Worm (Caenorhabditis elegans) whole organism, dauer: ENCODE data around the gene zipt-2.3.

Experiments used
- unc-62 ChIP-seq: sonication (generic microtip); optimal IDR thresholded peaks from 2 replicates; lab custom pipeline; 2017; ENCODE audit warnings: missing biosample characterization, missing genetic modification reagents, missing genetic modification characterization

The zipt-2.3 gene

DNA sequence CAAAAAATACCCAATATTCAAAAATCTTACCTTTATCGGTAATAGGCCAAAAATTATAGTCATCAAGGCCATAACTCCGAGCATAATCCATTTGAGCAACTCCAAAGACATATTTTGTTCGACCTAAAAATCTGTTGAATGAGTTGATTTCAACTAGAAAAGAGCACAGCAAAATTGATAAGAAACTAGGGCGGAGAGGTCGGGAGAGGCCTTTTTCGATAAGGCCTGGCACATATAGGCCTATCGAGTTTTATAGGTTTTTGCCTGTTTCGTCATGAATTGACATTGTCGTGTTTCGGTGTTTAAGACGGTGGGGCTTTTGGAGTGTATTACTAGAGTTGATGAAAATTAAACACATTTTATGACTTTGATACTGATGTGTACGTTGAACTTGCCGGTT lies at the start of gene zipt-2.3:
Gene zipt-2.3 (minus strand): TSS at position 147 of the 400 bp plus-strand sequence.
- no peak for TF ChIP-seq unc-62 (GFP tag; lab: Kevin White, UChicago)

ce11 chrII:13763009-13763468 lies 47.4 kb upstream of the zipt-2.3 start, which contains the start of gene arrd-11:
Gene arrd-11 (plus strand): TSS chrII:13763418.
- TF ChIP-seq unc-62 (GFP tag; lab: Kevin White, UChicago) = no peak

DNA sequence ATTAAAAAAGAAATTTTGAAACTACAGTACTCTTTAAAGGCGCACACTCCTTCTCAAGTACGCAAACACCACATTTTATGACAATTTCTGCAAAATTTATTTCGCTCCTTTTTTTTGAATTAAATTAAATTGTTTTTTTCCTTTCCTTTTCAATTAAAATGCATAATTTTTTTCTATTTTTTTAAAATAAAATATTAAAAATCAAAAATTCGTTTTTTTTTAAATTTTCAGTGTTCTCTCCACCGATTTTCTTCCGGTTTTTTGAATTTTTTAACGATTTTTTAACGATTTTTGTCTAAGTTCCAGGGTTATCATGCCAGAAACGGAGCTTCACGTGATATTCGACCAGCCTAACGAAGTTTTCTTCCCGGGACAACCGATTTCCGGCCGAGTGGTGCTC lies 42.4 kb upstream of the zipt-2.3 start, which contains the start of gene arrd-13:
Gene arrd-13 (plus strand): TSS at position 301 of the 400 bp plus-strand sequence.
- no peak for TF ChIP-seq unc-62 (GFP tag; lab: Kevin White, UChicago)

DNA sequence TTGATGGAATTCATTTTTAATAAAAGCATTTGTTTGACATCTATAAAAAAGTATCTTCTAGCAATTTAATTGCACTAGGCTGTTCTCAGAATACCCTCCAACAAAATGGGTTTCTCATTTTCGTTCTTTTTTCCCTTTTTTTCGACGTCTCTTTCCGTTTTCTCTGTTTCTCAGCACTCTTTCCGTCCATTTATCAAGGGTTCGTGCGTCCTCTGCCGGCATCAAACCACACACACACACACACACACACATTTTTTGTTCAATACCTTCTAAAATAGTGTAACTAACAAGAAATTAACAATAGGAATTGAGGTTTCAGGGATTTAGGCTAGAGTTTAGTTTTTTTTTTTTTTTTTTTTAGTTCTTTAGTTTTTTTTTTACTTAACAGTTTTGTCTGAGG lies 40.6 kb upstream of the zipt-2.3 start:
- no peak for TF ChIP-seq unc-62 (GFP tag; lab: Kevin White, UChicago)

- TF ChIP-seq unc-62 (GFP tag; lab: Kevin White, UChicago) = no peak
These were observed 36.3 kb upstream of the zipt-2.3 start, which contains the start of gene arrd-14 for ce11 chrII:13752016-13752415. Gene arrd-14 (plus strand): TSS chrII:13752316.

DNA sequence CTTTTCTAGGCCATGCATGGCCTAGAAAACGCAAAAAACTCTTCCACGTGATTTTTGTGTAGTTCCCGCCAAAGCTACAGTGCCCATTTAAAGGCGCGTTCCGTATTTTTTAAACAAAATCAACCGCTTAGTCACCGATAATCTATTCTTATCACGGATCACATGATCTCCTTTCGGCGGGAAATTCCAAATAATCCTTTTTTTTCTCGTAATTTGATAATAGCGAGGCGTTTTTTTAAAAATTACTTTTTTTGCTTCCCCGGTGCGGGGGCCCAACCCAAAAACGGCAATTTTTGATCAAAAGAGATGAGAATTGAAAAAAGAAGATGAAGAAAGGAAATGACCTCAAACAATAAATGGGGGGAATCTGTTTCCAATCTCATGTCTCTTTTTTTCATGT lies 35.4 kb upstream of the zipt-2.3 start:
- TF ChIP-seq unc-62 (GFP tag; lab: Kevin White, UChicago) = no peak

ce11 chrII:13750128-13750527 lies 34.4 kb upstream of the zipt-2.3 start:
- TF ChIP-seq unc-62 (GFP tag; lab: Kevin White, UChicago) = no peak

DNA sequence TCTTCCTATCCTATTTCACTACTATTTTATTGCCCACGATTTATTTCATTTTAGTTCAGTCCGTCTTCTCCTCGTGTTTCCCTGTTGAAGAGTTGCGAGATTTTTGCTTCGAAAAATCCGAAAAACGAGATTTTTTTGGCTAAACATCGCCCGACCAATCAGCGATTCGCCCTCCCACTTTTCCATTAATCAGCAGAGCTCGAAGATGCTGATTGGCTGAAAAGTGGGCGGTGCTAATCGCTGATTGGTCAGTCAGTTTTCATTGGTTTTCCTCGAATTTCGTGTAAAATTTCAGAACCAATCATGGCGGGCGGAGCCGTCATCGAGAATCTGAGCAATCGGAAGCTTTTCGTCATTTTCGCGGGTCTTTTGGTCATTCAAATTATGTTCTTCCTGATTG lies 25.8 kb upstream of the zipt-2.3 start, which contains the start of gene mig-14:
Gene mig-14 (plus strand): TSS at position 290 of the 400 bp plus-strand sequence.
- no peak for TF ChIP-seq unc-62 (GFP tag; lab: Kevin White, UChicago)

DNA sequence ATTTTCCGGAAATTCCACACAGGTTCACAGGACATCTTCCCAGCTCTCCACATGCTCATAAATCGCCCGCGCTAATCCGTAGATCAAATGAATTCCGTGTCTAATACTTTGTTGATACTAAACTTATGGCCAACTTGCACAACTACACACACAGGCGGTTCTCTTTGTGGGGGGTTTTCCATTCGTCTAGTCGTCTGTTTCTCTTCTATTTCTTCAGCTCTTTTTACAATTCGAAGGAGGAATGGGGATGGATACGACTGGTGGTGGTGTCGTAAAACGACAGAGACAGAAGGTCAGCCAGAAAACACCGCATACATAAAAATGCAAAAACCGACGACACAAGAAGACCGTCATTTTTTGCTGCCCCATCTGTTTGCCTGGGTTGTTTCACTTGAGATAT lies 23.7 kb upstream of the zipt-2.3 start:
- no peak for TF ChIP-seq unc-62 (GFP tag; lab: Kevin White, UChicago)

ce11 chrII:13737751-13738525 lies 22.3 kb upstream of the zipt-2.3 start:
- TF ChIP-seq unc-62 (GFP tag; lab: Kevin White, UChicago) = no peak

DNA sequence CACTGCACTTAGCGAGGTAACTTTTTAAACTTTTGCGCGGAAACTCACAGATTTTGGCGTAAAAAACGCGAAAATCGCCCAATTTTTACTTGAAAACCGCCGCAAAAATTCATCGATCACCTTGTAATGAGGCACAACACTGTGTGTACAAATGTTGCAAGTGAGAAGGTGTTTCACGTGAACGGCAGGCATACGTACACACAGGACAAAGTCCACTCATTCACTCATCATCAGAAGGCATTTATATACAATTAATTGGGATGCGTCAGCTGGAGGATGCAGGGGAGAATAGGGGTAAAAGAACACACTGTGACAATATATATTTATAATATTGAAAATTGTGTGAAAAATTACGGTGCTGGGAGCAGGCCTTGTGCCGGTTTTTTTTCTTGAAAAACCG lies 21.2 kb upstream of the zipt-2.3 start:
- no peak for TF ChIP-seq unc-62 (GFP tag; lab: Kevin White, UChicago)

ce11 chrII:13736089-13736488 lies 20.4 kb upstream of the zipt-2.3 start, which contains the start of gene R06B9.5:
Gene R06B9.5 (plus strand): TSS chrII:13736320.
- TF ChIP-seq unc-62 (GFP tag; lab: Kevin White, UChicago) = no peak

DNA sequence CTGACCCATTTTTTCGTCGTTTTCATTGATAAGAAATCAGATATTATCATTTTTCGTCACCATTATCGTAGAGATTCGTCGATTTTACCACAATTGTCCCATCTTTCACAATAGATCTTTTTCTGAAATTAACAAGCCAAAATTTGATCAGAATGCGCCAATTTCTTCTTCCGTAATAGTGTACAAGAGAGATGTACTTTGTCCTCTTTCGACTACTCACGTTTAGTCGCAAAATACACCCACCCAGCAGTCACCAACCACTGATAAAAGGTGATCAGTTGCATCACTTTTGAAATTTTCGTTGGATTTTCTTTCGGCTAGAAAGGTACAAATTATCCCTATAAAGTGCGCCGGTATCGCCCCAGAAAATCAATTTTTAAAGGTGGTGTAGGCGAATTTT lies 16.9 kb upstream of the zipt-2.3 start:
- no peak for TF ChIP-seq unc-62 (GFP tag; lab: Kevin White, UChicago)

- no peak for TF ChIP-seq unc-62 (GFP tag; lab: Kevin White, UChicago)
These were observed 16.5 kb upstream of the zipt-2.3 start for ce11 chrII:13732146-13732545.

DNA sequence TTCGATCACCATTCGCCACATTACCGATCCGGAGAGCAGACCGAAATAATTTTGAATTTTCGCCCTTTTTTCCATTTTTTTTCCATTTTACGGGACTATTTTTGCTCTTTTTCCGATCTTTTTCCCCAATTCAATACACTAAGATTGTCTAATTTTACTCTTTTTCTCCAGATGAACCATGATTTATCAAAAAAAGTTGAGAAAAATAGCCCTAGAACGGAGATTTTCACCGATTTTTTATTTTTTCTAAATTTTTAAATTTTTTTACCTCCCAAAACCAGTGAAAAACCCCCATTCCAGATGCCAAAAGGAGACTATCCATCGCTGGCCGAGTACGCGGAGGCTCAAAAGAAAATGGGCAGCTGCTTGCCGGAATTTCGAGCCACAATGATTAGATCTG lies 13.7 kb upstream of the zipt-2.3 start, which contains the start of gene Y54G9A.9:
Gene Y54G9A.9 (plus strand): TSS at position 301 of the 400 bp plus-strand sequence.
- TF ChIP-seq unc-62 (GFP tag; lab: Kevin White, UChicago) = no peak

ce11 chrII:13725793-13726192 lies 10.1 kb upstream of the zipt-2.3 start, which contains the start of the genes Y54G9A.7 and bub-3:
Gene Y54G9A.7 (minus strand): TSS chrII:13725799.
Gene bub-3 (plus strand): TSS chrII:13726062.
- TF ChIP-seq unc-62 (GFP tag; lab: Kevin White, UChicago) = no peak
